ENCODE assay signal across 2 worm cellular contexts in genomic region chrX:5982799-5983198, ce11.
TF ChIP-seq lines count a peak whose summit lies in the region.

No protein-coding gene starts in this region.

TF ChIP-seq in whole organism, L1 larva, 84 proteins besides CTCF, POLR2A, EP300 and RAD21 (continued from another document):
- TF ChIP-seq lin-14 (GFP tag; optimal IDR thresholded peaks at IDR 0.05; lab: Kevin White, UChicago) (peak; percentile 87), efl-3 (GFP tag; optimal IDR thresholded peaks at IDR 0.05; lab: Kevin White, UChicago) (no peak), swsn-7 (tag; optimal IDR thresholded peaks at IDR 0.05; lab: Kevin White, UChicago) (no peak), pag-3 (tag; optimal IDR thresholded peaks at IDR 0.05; lab: Kevin White, UChicago; ENCODE audit: borderline replicate concordance, insufficient read depth) (no peak), ets-5 (GFP tag; IDR thresholded peaks at IDR 0.05; lab: Robert Waterston, UW) (no peak), hlh-4 (tag; optimal IDR thresholded peaks at IDR 0.05; lab: Kevin White, UChicago) (no peak), nhr-47 (tag; optimal IDR thresholded peaks at IDR 0.05; lab: Kevin White, UChicago) (peak; percentile 34), ces-1 (GFP tag; optimal IDR thresholded peaks at IDR 0.05; lab: Kevin White, UChicago) (no peak), dpl-1 (GFP tag; optimal IDR thresholded peaks at IDR 0.05; lab: Kevin White, UChicago) (no peak), nhr-237 (tag; optimal IDR thresholded peaks at IDR 0.05; lab: Kevin White, UChicago) (no peak), skn-1 (tag; optimal IDR thresholded peaks at IDR 0.05; lab: Kevin White, UChicago) (no peak), nhr-12 (tag; optimal IDR thresholded peaks at IDR 0.05; lab: Kevin White, UChicago) (no peak), efl-1 (optimal IDR thresholded peaks at IDR 0.05; lab: Kevin White, UChicago) (no peak), efl-1 (GFP tag; optimal IDR thresholded peaks at IDR 0.05 in 1 of 2; lab: Kevin White, UChicago) (no peak), pqm-1 (tag; optimal IDR thresholded peaks at IDR 0.05; lab: Kevin White, UChicago) (no peak), sox-4 (tag; optimal IDR thresholded peaks at IDR 0.05; lab: Kevin White, UChicago) (no peak), sup-37 (GFP tag; optimal IDR thresholded peaks at IDR 0.05; lab: Kevin White, UChicago) (no peak), jun-1 (tag; optimal IDR thresholded peaks at IDR 0.05; lab: Kevin White, UChicago) (no peak), mef-2 (tag; optimal IDR thresholded peaks at IDR 0.05; lab: Kevin White, UChicago) (no peak), lsy-2 (tag; optimal IDR thresholded peaks at IDR 0.05; lab: Kevin White, UChicago) (peak; percentile 11 to 15), xbp-1 (tag; optimal IDR thresholded peaks at IDR 0.05; lab: Kevin White, UChicago) (peak; percentile 5), F16B12.6 (tag; optimal IDR thresholded peaks at IDR 0.05; lab: Kevin White, UChicago) (no peak), nhr-19 (GFP tag; conservative IDR thresholded peaks at IDR 0.05; lab: Robert Waterston, UW) (no peak), nhr-85 (tag; lab: Kevin White, UChicago) (no peak), lir-3 (tag; optimal IDR thresholded peaks at IDR 0.05; lab: Kevin White, UChicago; ENCODE audit: poor library complexity) (no peak), nhr-71 (tag; optimal IDR thresholded peaks at IDR 0.05; lab: Kevin White, UChicago) (peak; percentile 44), unc-86 (tag; optimal IDR thresholded peaks at IDR 0.05; lab: Kevin White, UChicago) (no peak), snu-23 (GFP tag; optimal IDR thresholded peaks at IDR 0.05; lab: Kevin White, UChicago) (peak; percentile 15), nhr-28 (tag; optimal IDR thresholded peaks at IDR 0.05; lab: Kevin White, UChicago) (no peak), blmp-1 (tag; optimal IDR thresholded peaks at IDR 0.05; lab: Kevin White, UChicago) (no peak), irx-1 (tag; optimal IDR thresholded peaks at IDR 0.05; lab: Kevin White, UChicago) (no peak), unc-98 (GFP tag; IDR thresholded peaks at IDR 0.05; lab: Robert Waterston, UW) (no peak), vab-15 (tag; optimal IDR thresholded peaks at IDR 0.05; lab: Kevin White, UChicago) (no peak), zip-4 (GFP tag; optimal IDR thresholded peaks at IDR 0.05; lab: Kevin White, UChicago) (no peak), hlh-17 (GFP tag; optimal IDR thresholded peaks at IDR 0.05; lab: Kevin White, UChicago; ENCODE audit: borderline replicate concordance) (no peak), C16A3.4 (tag; optimal IDR thresholded peaks at IDR 0.05; lab: Kevin White, UChicago) (no peak), mdl-1 (tag; optimal IDR thresholded peaks at IDR 0.05; lab: Kevin White, UChicago) (no peak), elt-2 (tag; optimal IDR thresholded peaks at IDR 0.05; lab: Kevin White, UChicago) (no peak), Y116A8C.19 (tag; optimal IDR thresholded peaks at IDR 0.05; lab: Kevin White, UChicago; ENCODE audit: borderline replicate concordance) (no peak), unc-130 (tag; optimal IDR thresholded peaks at IDR 0.05; lab: Kevin White, UChicago) (no peak), unc-30 (tag; optimal IDR thresholded peaks at IDR 0.05; lab: Kevin White, UChicago) (no peak), fkh-8 (tag; optimal IDR thresholded peaks at IDR 0.05; lab: Kevin White, UChicago) (no peak), pax-3 (tag; optimal IDR thresholded peaks at IDR 0.05; lab: Kevin White, UChicago) (no peak), lin-15B (tag; optimal IDR thresholded peaks at IDR 0.05; lab: Kevin White, UChicago) (no peak), lin-39 (tag; optimal IDR thresholded peaks at IDR 0.05; lab: Kevin White, UChicago) (no peak), snpc-4 (tag; optimal IDR thresholded peaks at IDR 0.05; lab: Kevin White, UChicago) (no peak)

TF ChIP-seq in whole organism, L4 larva, 104 proteins besides CTCF, POLR2A, EP300 and RAD21 (continued from another document):
- TF ChIP-seq pha-4 (GFP tag; IDR thresholded peaks at IDR 0.05; lab: Robert Waterston, UW) = no peak
- no peak for TF ChIP-seq pha-4 (tag; optimal IDR thresholded peaks at IDR 0.05; lab: Kevin White, UChicago)
- TF ChIP-seq zfp-2 (tag; optimal IDR thresholded peaks at IDR 0.05; lab: Kevin White, UChicago) = no peak
- TF ChIP-seq Y75B8A.6 (GFP tag; IDR thresholded peaks at IDR 0.05; lab: Robert Waterston, UW) = no peak
- no peak for TF ChIP-seq T26A8.4 (GFP tag; IDR thresholded peaks at IDR 0.05; lab: Robert Waterston, UW)
- no peak for TF ChIP-seq nhr-102 (tag; optimal IDR thresholded peaks at IDR 0.05; lab: Kevin White, UChicago)
- no peak for TF ChIP-seq ces-1 (GFP tag; optimal IDR thresholded peaks at IDR 0.05; lab: Kevin White, UChicago)
- no peak for TF ChIP-seq jun-1 (tag; optimal IDR thresholded peaks at IDR 0.05; lab: Kevin White, UChicago)
- no peak for TF ChIP-seq hif-1 (tag; optimal IDR thresholded peaks at IDR 0.05; lab: Kevin White, UChicago)
- no peak for TF ChIP-seq T20F7.1 (GFP tag; optimal IDR thresholded peaks at IDR 0.05; lab: Kevin White, UChicago)
- no peak for TF ChIP-seq nhr-76 (tag; optimal IDR thresholded peaks at IDR 0.05; lab: Kevin White, UChicago)
- peak; percentile 34 for TF ChIP-seq aha-1 (tag; lab: Kevin White, UChicago)
- no peak for TF ChIP-seq ztf-7 (tag; optimal IDR thresholded peaks at IDR 0.05; lab: Kevin White, UChicago)
- TF ChIP-seq lin-39 (tag; optimal IDR thresholded peaks at IDR 0.05; lab: Kevin White, UChicago) = peak; percentile 13
- TF ChIP-seq ctbp-1 (GFP tag; IDR thresholded peaks at IDR 0.05; lab: Robert Waterston, UW) = peak; percentile 53
- TF ChIP-seq set-16 (GFP tag; IDR thresholded peaks at IDR 0.05; lab: Robert Waterston, UW) = peak; percentile 21; the same call in 1 of the 2 replicates
- TF ChIP-seq gei-8 (GFP tag; optimal IDR thresholded peaks at IDR 0.05; lab: Kevin White, UChicago) = no peak
- TF ChIP-seq ceh-32 (tag; optimal IDR thresholded peaks at IDR 0.05; lab: Kevin White, UChicago; ENCODE audit: poor library complexity) = no peak
- no peak for TF ChIP-seq fkh-10 (GFP tag; optimal IDR thresholded peaks at IDR 0.05; lab: Kevin White, UChicago)
- TF ChIP-seq egl-27 (tag; optimal IDR thresholded peaks at IDR 0.05; lab: Kevin White, UChicago) = no peak
- TF ChIP-seq aly-2 (tag; optimal IDR thresholded peaks at IDR 0.05; lab: Kevin White, UChicago) = no peak
- no peak for TF ChIP-seq dmd-8 (GFP tag; IDR thresholded peaks at IDR 0.05; lab: Robert Waterston, UW)
- no peak for TF ChIP-seq lin-13 (GFP tag; optimal IDR thresholded peaks at IDR 0.05; lab: Kevin White, UChicago)
- no peak for TF ChIP-seq dpl-1 (GFP tag; optimal IDR thresholded peaks at IDR 0.05; lab: Kevin White, UChicago)
- TF ChIP-seq daf-8 (GFP tag; IDR thresholded peaks at IDR 0.05; lab: Robert Waterston, UW) = no peak
- no peak for TF ChIP-seq nhr-28 (tag; optimal IDR thresholded peaks at IDR 0.05; lab: Kevin White, UChicago)
- TF ChIP-seq F10B5.3 (tag; optimal IDR thresholded peaks at IDR 0.05; lab: Kevin White, UChicago) = no peak
- TF ChIP-seq lin-38 (GFP tag; IDR thresholded peaks at IDR 0.05; lab: Robert Waterston, UW) = no peak
- no peak for TF ChIP-seq sdz-12 (GFP tag; optimal IDR thresholded peaks at IDR 0.05; lab: Kevin White, UChicago)
- TF ChIP-seq ceh-28 (tag; optimal IDR thresholded peaks at IDR 0.05; lab: Kevin White, UChicago) = no peak
- TF ChIP-seq madf-9 (GFP tag; conservative IDR thresholded peaks at IDR 0.05; lab: Robert Waterston, UW) = no peak
- no peak for TF ChIP-seq ama-1 (optimal IDR thresholded peaks at IDR 0.05; lab: Kevin White, UChicago)
- no peak for TF ChIP-seq fos-1 (tag; optimal IDR thresholded peaks at IDR 0.05; lab: Kevin White, UChicago)
- 0 out of 2 replicates have a peak, but pooled peaks have one; percentile 14 for TF ChIP-seq dmd-6 (GFP tag; IDR thresholded peaks at IDR 0.05; lab: Robert Waterston, UW)
- no peak for TF ChIP-seq spr-3 (GFP tag; optimal IDR thresholded peaks at IDR 0.05; lab: Kevin White, UChicago)
- peak; percentile 52 for TF ChIP-seq mep-1 (tag; optimal IDR thresholded peaks at IDR 0.05; lab: Kevin White, UChicago)
- peak; percentile 31; the same call in 1 of the 2 replicates for TF ChIP-seq hmg-1.1 (GFP tag; IDR thresholded peaks at IDR 0.05; lab: Robert Waterston, UW)
- TF ChIP-seq mdt-29 (GFP tag; IDR thresholded peaks at IDR 0.05; lab: Robert Waterston, UW) = no peak
- no peak for TF ChIP-seq egl-43 (GFP tag; IDR thresholded peaks at IDR 0.05; lab: Robert Waterston, UW)
- TF ChIP-seq lsy-2 (tag; optimal IDR thresholded peaks at IDR 0.05; lab: Kevin White, UChicago) = peak; percentile 7 to 53
